Fruit fly (Drosophila melanogaster): ENCODE results near the gene tll.

tll gene

dm6 chr3R:30802779-30803178, 49.3 kb upstream of the tll start (continued):
- no peak for TF ChIP-seq fd102C (GFP tag; optimal IDR thresholded peaks at IDR 0.05)
- TF ChIP-seq CG2712 (tag; optimal IDR thresholded peaks at IDR 0.05): no peak
- TF ChIP-seq CG8359 (GFP tag; optimal IDR thresholded peaks at IDR 0.05; ENCODE audit: borderline replicate concordance): no peak
- no peak for TF ChIP-seq CG3995 (GFP tag; optimal IDR thresholded peaks at IDR 0.05)
- no peak for TF ChIP-seq ham (GFP tag; IDR thresholded peaks at IDR 0.05)
- TF ChIP-seq CG4424 (GFP tag; optimal IDR thresholded peaks at IDR 0.05): no peak
- TF ChIP-seq Doc2 (GFP tag; IDR thresholded peaks at IDR 0.05): no peak
- TF ChIP-seq MBD-R2 (GFP tag; IDR thresholded peaks at IDR 0.05): no peak; the same call in 1 of the 2 replicates
- TF ChIP-seq zf30C (GFP tag; optimal IDR thresholded peaks at IDR 0.05): no peak
- TF ChIP-seq bigmax (GFP tag; optimal IDR thresholded peaks at IDR 0.05): no peak
- TF ChIP-seq Jarid2 (GFP tag; optimal IDR thresholded peaks at IDR 0.05): no peak
- no peak for TF ChIP-seq CG9609 (GFP tag; optimal IDR thresholded peaks at IDR 0.05)
- TF ChIP-seq B-H2 (GFP tag; optimal IDR thresholded peaks at IDR 0.05): no peak
- TF ChIP-seq CG2678 (tag; optimal IDR thresholded peaks at IDR 0.05): peak; percentile 62
- TF ChIP-seq CG1233 (GFP tag; optimal IDR thresholded peaks at IDR 0.05): peak; percentile 43
- no peak for TF ChIP-seq cwo (GFP tag; optimal IDR thresholded peaks at IDR 0.05)
- no peak for TF ChIP-seq CG2199 (GFP tag; IDR thresholded peaks at IDR 0.05)
- peak; percentile 61 for TF ChIP-seq Asciz (GFP tag; optimal IDR thresholded peaks at IDR 0.05)
- no peak for TF ChIP-seq CG1832 (GFP tag; optimal IDR thresholded peaks at IDR 0.05)
- no peak for TF ChIP-seq hkb (optimal IDR thresholded peaks at IDR 0.05)
- peak; percentile 76 for TF ChIP-seq hkb (GFP tag; IDR thresholded peaks at IDR 0.05)
- TF ChIP-seq NfI (GFP tag; optimal IDR thresholded peaks at IDR 0.05): no peak
- TF ChIP-seq CG33213 (GFP tag; optimal IDR thresholded peaks at IDR 0.05): no peak
- no peak for TF ChIP-seq sqz (GFP tag; optimal IDR thresholded peaks at IDR 0.05)
- 0 out of 2 replicates have a peak, but pooled peaks have one; percentile 20 for TF ChIP-seq ara (GFP tag; IDR thresholded peaks at IDR 0.05)
- TF ChIP-seq hbn (GFP tag; IDR thresholded peaks at IDR 0.05; ENCODE audit: partially characterized antibody): no peak
- no peak for TF ChIP-seq CG10543 (GFP tag; optimal IDR thresholded peaks at IDR 0.05)
- no peak for TF ChIP-seq gcm (GFP tag; optimal IDR thresholded peaks at IDR 0.05)
- no peak for TF ChIP-seq CG3407 (GFP tag; optimal IDR thresholded peaks at IDR 0.05)
- TF ChIP-seq croc (GFP tag; conservative IDR thresholded peaks at IDR 0.05): no peak
- no peak; the same call in 1 of the 2 replicates for TF ChIP-seq CG3847 (GFP tag; IDR thresholded peaks at IDR 0.05)
- no peak for TF ChIP-seq CG5953 (GFP tag; IDR thresholded peaks at IDR 0.05)
- TF ChIP-seq CG14710 (tag; optimal IDR thresholded peaks at IDR 0.05): no peak
- peak; percentile 30 for TF ChIP-seq schlank (tag; optimal IDR thresholded peaks at IDR 0.05)
- no peak for TF ChIP-seq CG8924 (tag; optimal IDR thresholded peaks at IDR 0.05)
- no peak for TF ChIP-seq Hr78 (GFP tag; optimal IDR thresholded peaks at IDR 0.05)
- peak; percentile 58 for TF ChIP-seq HHEX (GFP tag; optimal IDR thresholded peaks at IDR 0.05)
- no peak for TF ChIP-seq prd (optimal IDR thresholded peaks at IDR 0.05)
- TF ChIP-seq prd (GFP tag; IDR thresholded peaks at IDR 0.05): no peak
- no peak for TF ChIP-seq CG11723 (GFP tag; optimal IDR thresholded peaks at IDR 0.05)
- TF ChIP-seq CG14014 (GFP tag; IDR thresholded peaks at IDR 0.05): peak; percentile 55; the same call in 1 of the 2 replicates
- TF ChIP-seq fd3F (GFP tag; optimal IDR thresholded peaks at IDR 0.05): peak; percentile 20
- TF ChIP-seq ems (GFP tag; optimal IDR thresholded peaks at IDR 0.05): no peak
- TF ChIP-seq tup (GFP tag; optimal IDR thresholded peaks at IDR 0.05): no peak
- no peak for TF ChIP-seq CHES-1-like (GFP tag; optimal IDR thresholded peaks at IDR 0.05)
- no peak for TF ChIP-seq CG31388 (GFP tag; optimal IDR thresholded peaks at IDR 0.05)
- no peak for TF ChIP-seq Aef1 (GFP tag; IDR thresholded peaks at IDR 0.05)
- no peak for TF ChIP-seq CG18011 (GFP tag; optimal IDR thresholded peaks at IDR 0.05)
- TF ChIP-seq Mes4 (GFP tag; optimal IDR thresholded peaks at IDR 0.05): no peak
- TF ChIP-seq CG12391 (tag; optimal IDR thresholded peaks at IDR 0.05): no peak
- no peak for TF ChIP-seq CG31365 (tag; optimal IDR thresholded peaks at IDR 0.05)
